Worm (Caenorhabditis elegans): Measurements from ENCODE around the gene F13A7.11.

DNA sequence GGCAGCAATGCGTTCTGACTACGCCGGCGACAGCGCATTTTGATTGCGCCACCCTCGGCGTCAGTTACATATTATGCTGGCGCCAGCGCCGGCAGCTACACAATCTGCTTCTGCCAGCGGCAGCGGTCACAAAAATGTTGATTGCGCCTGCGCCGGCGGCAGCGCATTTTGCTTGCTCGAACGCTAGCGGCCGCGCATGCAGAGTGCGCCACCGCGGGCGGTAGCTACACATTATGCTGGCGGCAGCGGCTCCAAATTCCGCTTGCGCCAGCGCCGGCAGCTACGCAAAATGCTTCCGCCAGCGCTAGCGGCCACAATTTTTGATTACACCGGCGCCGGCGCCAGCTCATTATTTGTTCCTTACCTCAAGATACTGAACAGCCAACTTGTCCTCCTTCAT, 17.9 kb downstream of the F13A7.11 start:
- TF ChIP-seq nhr-237 (tag; optimal IDR thresholded peaks at IDR 0.05) (no peak), mep-1 (tag; optimal IDR thresholded peaks at IDR 0.05) (no peak), hlh-4 (tag; optimal IDR thresholded peaks at IDR 0.05) (no peak), nhr-47 (tag; optimal IDR thresholded peaks at IDR 0.05) (no peak), elt-2 (tag; optimal IDR thresholded peaks at IDR 0.05) (no peak), ceh-82 (tag; optimal IDR thresholded peaks at IDR 0.05) (no peak), lin-39 (tag; optimal IDR thresholded peaks at IDR 0.05) (no peak), efl-1 (optimal IDR thresholded peaks at IDR 0.05) (no peak), efl-1 (GFP tag; optimal IDR thresholded peaks at IDR 0.05 in 1 of 2) (no peak), elt-3 (tag; optimal IDR thresholded peaks at IDR 0.05) (no peak), tbx-2 (tag; optimal IDR thresholded peaks at IDR 0.05) (no peak), nhr-76 (tag; optimal IDR thresholded peaks at IDR 0.05) (no peak)

Measured in whole organism, L1 larva.